Fruit fly (Drosophila melanogaster): ENCODE results near the gene CG11267.

DNA sequence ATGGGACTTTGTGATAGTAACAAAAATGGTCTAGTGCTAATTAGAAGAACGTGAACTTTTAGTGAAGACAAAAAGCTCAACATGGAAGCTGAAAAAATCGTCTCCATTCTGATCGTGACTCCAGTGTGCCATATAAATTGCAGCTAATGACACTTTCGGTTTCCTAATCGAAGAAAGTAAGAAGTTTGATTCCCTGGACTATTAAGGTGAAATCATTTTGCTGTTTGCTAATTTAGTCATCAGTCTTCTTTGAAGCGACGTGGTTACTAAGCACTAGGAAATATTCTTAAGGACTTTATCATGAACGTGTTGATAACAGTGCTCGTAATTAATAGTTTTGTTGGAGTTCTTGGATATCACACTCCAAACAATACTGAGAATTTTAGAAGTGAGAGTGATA, 46.9 kb downstream of the CG11267 start, which contains the start of gene CG34429:
- TF ChIP-seq usp (GFP tag; optimal IDR thresholded peaks at IDR 0.05) (no peak), CG8478 (optimal IDR thresholded peaks at IDR 0.05) (no peak), EcR (GFP tag; optimal IDR thresholded peaks at IDR 0.05) (no peak), psq (optimal IDR thresholded peaks at IDR 0.05) (no peak), pan (optimal IDR thresholded peaks at IDR 0.05) (no peak)

All from whole organism.